Worm (Caenorhabditis elegans): ENCODE data around the gene str-151.
A peak's percentile ranks its signal among the peaks of the same experiment; 100 is the strongest.

Gene str-151

ce11 chrV:16540657-16541056 lies 35.3 kb upstream of the str-151 start:
- no peak for TF ChIP-seq ztf-26 (tag; optimal IDR thresholded peaks at IDR 0.05)
- TF ChIP-seq die-1 (tag; optimal IDR thresholded peaks at IDR 0.05): no peak
- TF ChIP-seq attf-5 (GFP tag; optimal IDR thresholded peaks at IDR 0.05): no peak
- no peak for TF ChIP-seq K11D2.4 (GFP tag; IDR thresholded peaks at IDR 0.05)
- no peak for TF ChIP-seq Y53F4B.3 (GFP tag; IDR thresholded peaks at IDR 0.05)
- no peak for TF ChIP-seq unc-130 (GFP tag; optimal IDR thresholded peaks at IDR 0.05)
- no peak for TF ChIP-seq hlh-26 (GFP tag; conservative IDR thresholded peaks at IDR 0.05)
- no peak for TF ChIP-seq ztf-6 (GFP tag; IDR thresholded peaks at IDR 0.05)

DNA sequence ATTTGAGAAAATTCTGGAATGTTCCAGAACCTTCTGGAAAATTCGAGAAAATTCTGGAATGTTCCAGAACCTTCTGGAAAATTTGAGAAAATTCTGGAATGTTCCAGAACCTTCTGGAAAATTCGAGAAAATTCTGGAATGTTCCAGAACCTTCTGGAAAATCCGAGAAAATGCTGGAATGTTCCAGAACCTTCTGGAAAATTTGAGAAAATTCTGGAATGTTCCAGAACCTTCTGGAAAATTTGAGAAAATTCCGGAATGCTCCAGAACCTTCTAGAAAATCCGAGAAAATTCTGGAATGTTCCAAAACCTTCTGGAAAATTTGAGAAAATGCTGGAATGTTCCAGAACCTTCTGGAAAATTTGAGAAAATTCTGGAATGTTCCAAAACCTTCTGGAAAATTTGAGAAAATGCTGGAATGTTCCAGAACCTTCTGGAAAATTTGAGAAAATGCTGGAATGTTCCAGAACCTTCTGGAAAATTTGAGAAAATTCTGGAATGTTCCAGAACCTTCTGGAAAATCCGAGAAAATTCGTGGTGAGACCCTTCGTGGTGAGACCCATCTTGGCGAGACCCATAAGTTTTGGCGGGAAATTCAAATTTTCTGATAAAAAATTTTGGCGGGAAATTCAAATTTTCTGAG lies 27.9 kb upstream of the str-151 start:
- peak; percentile 74 for TF ChIP-seq dox-1 (GFP tag; IDR thresholded peaks at IDR 0.05)
- TF ChIP-seq pbrm-1 (GFP tag; IDR thresholded peaks at IDR 0.05): 0 out of 2 replicates have a peak, but pooled peaks have one; percentile 13
- peak; percentile 13 for TF ChIP-seq egrh-3 (GFP tag; IDR thresholded peaks at IDR 0.05)
- peak; percentile 96 for TF ChIP-seq hsf-1 (GFP tag; IDR thresholded peaks at IDR 0.05)
- TF ChIP-seq madf-6 (GFP tag; IDR thresholded peaks at IDR 0.05): peak; percentile 30; the same call in 1 of the 2 replicates

- no peak for TF ChIP-seq hsf-1 (GFP tag; IDR thresholded peaks at IDR 0.05)
- TF ChIP-seq snpc-4 (GFP tag; optimal IDR thresholded peaks at IDR 0.05): no peak
- no peak for TF ChIP-seq snpc-4 (tag; optimal IDR thresholded peaks at IDR 0.05)
- TF ChIP-seq lsy-27 (tag; optimal IDR thresholded peaks at IDR 0.05; ENCODE audit: borderline replicate concordance, insufficient read depth): no peak
- TF ChIP-seq tbx-9 (tag; optimal IDR thresholded peaks at IDR 0.05; ENCODE audit: borderline replicate concordance): no peak
- TF ChIP-seq Y67H2A.10 (GFP tag; conservative IDR thresholded peaks at IDR 0.05): no peak
- no peak for TF ChIP-seq sea-2 (GFP tag; IDR thresholded peaks at IDR 0.05)
- no peak for TF ChIP-seq let-526 (GFP tag; IDR thresholded peaks at IDR 0.05)
- no peak for TF ChIP-seq atf-7 (tag; optimal IDR thresholded peaks at IDR 0.05)
- TF ChIP-seq B0336.3 (GFP tag; IDR thresholded peaks at IDR 0.05): no peak
Measured at ce11 chrV:16550680-16551079, 25.3 kb upstream of the str-151 start, which contains the start of gene srbc-65. srbc-65 (plus strand) TSS chrV:16550980.

- TF ChIP-seq ceh-100 (GFP tag; IDR thresholded peaks at IDR 0.05): peak; percentile 90
- TF ChIP-seq mel-28 (tag; optimal IDR thresholded peaks at IDR 0.05; ENCODE audit: borderline replicate concordance): no peak
- no peak for TF ChIP-seq C17E4.6 (GFP tag; IDR thresholded peaks at IDR 0.05)
- TF ChIP-seq nhr-179 (tag; optimal IDR thresholded peaks at IDR 0.05): no peak
- no peak for TF ChIP-seq unc-62 (GFP tag; optimal IDR thresholded peaks at IDR 0.05)
- TF ChIP-seq ZK185.1 (tag; optimal IDR thresholded peaks at IDR 0.05; ENCODE audit: poor library complexity, severe bottlenecking): no peak
- no peak for TF ChIP-seq ceh-40 (GFP tag; IDR thresholded peaks at IDR 0.05)
- no peak for TF ChIP-seq F52B5.7 (tag; optimal IDR thresholded peaks at IDR 0.05)
- TF ChIP-seq unc-130 (GFP tag; optimal IDR thresholded peaks at IDR 0.05): peak; percentile 34
- no peak for TF ChIP-seq athp-1 (tag; optimal IDR thresholded peaks at IDR 0.05)
- TF ChIP-seq F49E8.2 (tag; optimal IDR thresholded peaks at IDR 0.05; ENCODE audit: insufficient read depth): no peak
- no peak for TF ChIP-seq nhr-27 (tag; optimal IDR thresholded peaks at IDR 0.05)
- no peak for TF ChIP-seq egl-44 (GFP tag; IDR thresholded peaks at IDR 0.05)
- no peak for TF ChIP-seq snpc-1.3 (tag; optimal IDR thresholded peaks at IDR 0.05; ENCODE audit: insufficient read depth)
- TF ChIP-seq hmg-20 (GFP tag; IDR thresholded peaks at IDR 0.05): no peak
- TF ChIP-seq D2030.7 (GFP tag; IDR thresholded peaks at IDR 0.05): 0 out of 2 replicates have a peak, but pooled peaks have one; percentile 13
- TF ChIP-seq bed-1 (GFP tag; IDR thresholded peaks at IDR 0.05): no peak
- TF ChIP-seq repo-1 (tag; optimal IDR thresholded peaks at IDR 0.05): no peak
- no peak for TF ChIP-seq nhr-80 (tag; optimal IDR thresholded peaks at IDR 0.05)
- no peak for TF ChIP-seq B0035.1 (tag; optimal IDR thresholded peaks at IDR 0.05)
- no peak for TF ChIP-seq snpc-4 (GFP tag; optimal IDR thresholded peaks at IDR 0.05)
- TF ChIP-seq snpc-4 (tag; optimal IDR thresholded peaks at IDR 0.05): no peak
- 0 out of 2 replicates have a peak, but pooled peaks have one; percentile 9 for TF ChIP-seq aptf-2 (GFP tag; conservative IDR thresholded peaks at IDR 0.05)
- TF ChIP-seq egl-18 (GFP tag; IDR thresholded peaks at IDR 0.05): no peak
- TF ChIP-seq T26A5.8 (tag; optimal IDR thresholded peaks at IDR 0.05): no peak
Measured at ce11 chrV:16552929-16553328, 23.1 kb upstream of the str-151 start, which contains the start of gene Y32B12B.4. Y32B12B.4 (plus strand) TSS chrV:16553327.
